Fruit fly (Drosophila melanogaster): ENCODE data around the gene Bhmt.

DNA sequence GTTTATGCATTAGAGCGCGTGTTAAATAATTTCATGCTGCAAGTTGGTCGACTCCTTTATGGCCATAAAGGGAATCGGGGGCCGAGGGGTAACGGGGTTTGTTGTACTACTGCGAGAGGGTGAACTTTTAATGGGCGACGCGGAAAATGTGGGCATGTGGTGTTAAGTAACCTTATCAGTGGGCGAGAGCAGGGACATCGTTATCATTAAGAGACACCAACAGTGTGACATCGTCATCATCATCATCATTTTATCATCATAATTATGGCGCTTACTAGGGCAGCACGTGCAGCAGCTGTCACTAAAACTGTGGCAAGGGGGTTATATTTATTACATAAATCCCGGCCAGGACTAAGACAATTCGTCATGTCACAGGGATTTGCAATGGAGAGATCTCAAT is 31.7 kb downstream of the Bhmt start:
- TF ChIP-seq sv (GFP tag; optimal IDR thresholded peaks at IDR 0.05) (no peak), ey (GFP tag; optimal IDR thresholded peaks at IDR 0.05) (no peak), Rel (GFP tag; optimal IDR thresholded peaks at IDR 0.05) (no peak), Rel (tag; optimal IDR thresholded peaks at IDR 0.05) (no peak), Hr78 (GFP tag; optimal IDR thresholded peaks at IDR 0.05) (no peak), usp (GFP tag; optimal IDR thresholded peaks at IDR 0.05) (no peak), sage (GFP tag; optimal IDR thresholded peaks at IDR 0.05) (no peak), tai (GFP tag; optimal IDR thresholded peaks at IDR 0.05) (no peak), pan (optimal IDR thresholded peaks at IDR 0.05) (no peak)

All from whole organism, wandering third instar larva.